Fruit fly (Drosophila melanogaster) whole organism, embryonic: ENCODE results near the gene CG33108.

ENCODE experiments used
- ATbp ChIP-seq: fragments of 200-800 bp; sonication (Bioruptor generic); optimal IDR thresholded peaks from 2 replicates; lab custom pipeline; 2017; ENCODE audit warnings: missing biosample characterization, mild to moderate bottlenecking, missing genetic modification characterization, missing genetic modification reagents
- Adf1 ChIP-seq: fragments of 200-800 bp; sonication (Bioruptor generic); IDR thresholded peaks from 2 replicates; pipeline ENCODE4 v1.3.6; 2022; ENCODE audit warnings: missing biosample characterization, missing genetic modification characterization
- Asciz ChIP-seq: fragments of 200-800 bp; sonication (Bioruptor generic); optimal IDR thresholded peaks from 2 replicates; lab custom pipeline; 2017; ENCODE audit warnings: missing biosample characterization, mild to moderate bottlenecking, missing genetic modification characterization, missing genetic modification reagents
- Awh ChIP-seq: fragments of 200-800 bp; sonication (Bioruptor generic); IDR thresholded peaks from 2 replicates; pipeline ENCODE4, ENCODE4 v1.3.6; 2022; ENCODE audit warnings: missing biosample characterization, missing genetic modification characterization
- CG10321 ChIP-seq: fragments of 200-800 bp; sonication (Bioruptor generic); IDR thresholded peaks from 2 replicates; pipeline ENCODE4 v1.3.6; 2022; ENCODE audit warnings: missing biosample characterization, missing genetic modification characterization
- CG12659 ChIP-seq: fragments of 200-800 bp; sonication (Bioruptor generic); optimal IDR thresholded peaks from 3 replicates; lab custom pipeline; 2017; ENCODE audit warnings: mild to moderate bottlenecking, missing biosample characterization, missing genetic modification reagents, missing genetic modification characterization
- CG13624 ChIP-seq: fragments of 200-800 bp; sonication (Bioruptor generic); optimal IDR thresholded peaks from 2 replicates; lab custom pipeline; 2016; ENCODE audit warnings: missing biosample characterization, missing genetic modification characterization
- CG15073 ChIP-seq: fragments of 200-800 bp; sonication (Bioruptor generic); optimal IDR thresholded peaks from 2 replicates; lab custom pipeline; 2016; ENCODE audit warnings: missing biosample characterization, missing genetic modification characterization
- CG1832 ChIP-seq: fragments of 200-800 bp; sonication (Bioruptor generic); optimal IDR thresholded peaks from 2 replicates; lab custom pipeline; 2017; ENCODE audit warnings: missing biosample characterization, mild to moderate bottlenecking, missing genetic modification characterization, inconsistent platforms
- CG2116 ChIP-seq: fragments of 200-800 bp; sonication (Bioruptor generic); optimal IDR thresholded peaks from 3 replicates; lab custom pipeline; 2018; ENCODE audit warnings: missing biosample characterization, mild to moderate bottlenecking, missing genetic modification characterization
- CG2120 ChIP-seq: fragments of 200-800 bp; sonication (Bioruptor generic); optimal IDR thresholded peaks from 3 replicates; lab custom pipeline; 2016; ENCODE audit warnings: missing biosample characterization, missing genetic modification characterization
- CG2678 ChIP-seq: fragments of 200-800 bp; sonication (Bioruptor generic); optimal IDR thresholded peaks from 3 replicates; lab custom pipeline; 2019; ENCODE audit warnings: missing biosample characterization, mild to moderate bottlenecking, missing genetic modification characterization, moderate library complexity
- CG30020 ChIP-seq: fragments of 200-800 bp; optimal IDR thresholded peaks from 2 replicates; lab custom pipeline; 2019; ENCODE audit warnings: missing biosample characterization, mild to moderate bottlenecking, missing genetic modification characterization, moderate library complexity
- CG31441 ChIP-seq: fragments of 200-800 bp; sonication (Bioruptor generic); IDR thresholded peaks from 2 replicates; pipeline ENCODE4 v1.3.6; 2022; ENCODE audit warnings: missing biosample characterization, missing genetic modification characterization
- CG32767 ChIP-seq: fragments of 200-800 bp; sonication (Bioruptor generic); IDR thresholded peaks from 2 replicates; pipeline ENCODE4 v1.3.6; 2022; ENCODE audit warnings: missing biosample characterization, missing genetic modification characterization
- CG3407 ChIP-seq: fragments of 200-800 bp; sonication (Bioruptor generic); optimal IDR thresholded peaks from 2 replicates; lab custom pipeline; 2018; ENCODE audit warnings: missing biosample characterization, mild to moderate bottlenecking, missing genetic modification characterization
- CG4424 ChIP-seq: fragments of 200-800 bp; sonication (Bioruptor generic); optimal IDR thresholded peaks from 3 replicates; lab custom pipeline; 2016; ENCODE audit warnings: missing biosample characterization, missing genetic modification characterization
- CG6254 ChIP-seq: fragments of 200-800 bp; sonication (Bioruptor generic); optimal IDR thresholded peaks from 3 replicates; lab custom pipeline; 2017; ENCODE audit warnings: mild to moderate bottlenecking, missing biosample characterization, missing genetic modification reagents, missing genetic modification characterization
- CG6765 ChIP-seq: fragments of 200-800 bp; sonication (Bioruptor generic); optimal IDR thresholded peaks from 3 replicates; lab custom pipeline; 2017; ENCODE audit warnings: missing biosample characterization, mild to moderate bottlenecking, missing genetic modification characterization
- CG6854 ChIP-seq: fragments of 200-800 bp; sonication (Bioruptor generic); optimal IDR thresholded peaks from 3 replicates; lab custom pipeline; 2017; ENCODE audit warnings: missing biosample characterization, mild to moderate bottlenecking, missing genetic modification characterization
- CG7372 ChIP-seq: fragments of 200-800 bp; sonication (Bioruptor generic); IDR thresholded peaks from 2 replicates; pipeline ENCODE4 v1.3.6; 2022; ENCODE audit warnings: missing biosample characterization, missing genetic modification characterization
- D19A ChIP-seq: fragments of 200-800 bp; optimal IDR thresholded peaks from 3 replicates; lab custom pipeline; 2019; ENCODE audit warnings: missing biosample characterization, mild to moderate bottlenecking, missing genetic modification characterization, moderate library complexity
- E2f1 ChIP-seq: fragments of 200-800 bp; sonication (Bioruptor generic); IDR thresholded peaks from 2 replicates; pipeline ENCODE4 v1.3.6; 2022; ENCODE audit warnings: missing biosample characterization, missing genetic modification characterization
- Hmr ChIP-seq: fragments of 200-800 bp; sonication (Bioruptor generic); optimal IDR thresholded peaks from 3 replicates; lab custom pipeline; 2017; ENCODE audit warnings: mild to moderate bottlenecking, missing biosample characterization, missing genetic modification reagents, missing genetic modification characterization
- Med ChIP-seq: fragments of 200-800 bp; sonication (Bioruptor generic); peaks from one replicate; lab custom pipeline; 2016; ENCODE audit warnings: missing biosample characterization, missing genetic modification characterization, mild to moderate bottlenecking, inconsistent platforms, moderate library complexity
- Mrtf ChIP-seq: fragments of 200-800 bp; sonication (Bioruptor generic); IDR thresholded peaks from 3 replicates; pipeline ENCODE4 v1.3.6; 2022; ENCODE audit warnings: missing biosample characterization, missing genetic modification characterization
- Pdp1 ChIP-seq, 2 experiments: fragments of 200-800 bp; sonication (Bioruptor generic); optimal IDR thresholded peaks; 3 replicates each; lab custom pipeline; 2016; ENCODE audit warnings: missing biosample characterization in 2 of 2, missing genetic modification characterization in 2 of 2, mild to moderate bottlenecking in 1 of 2, moderate library complexity in 1 of 2
- Side ChIP-seq: fragments of 200-800 bp; sonication (Bioruptor generic); optimal IDR thresholded peaks from 2 replicates; lab custom pipeline; 2016; ENCODE audit warnings: missing biosample characterization, missing genetic modification characterization
- Spps ChIP-seq: fragments of 200-800 bp; sonication (Bioruptor generic); optimal IDR thresholded peaks from 2 replicates; lab custom pipeline; 2018; ENCODE audit warnings: missing biosample characterization, mild to moderate bottlenecking, missing genetic modification characterization
- Ssrp ChIP-seq: fragments of 200-800 bp; sonication (Bioruptor generic); optimal IDR thresholded peaks from 2 replicates; lab custom pipeline; 2018; ENCODE audit warnings: missing biosample characterization, mild to moderate bottlenecking, missing genetic modification characterization, moderate library complexity
- Taf1 ChIP-seq: fragments of 200-800 bp; sonication (Bioruptor generic); IDR thresholded peaks from 2 replicates; pipeline ENCODE4 v1.3.6; 2022; ENCODE audit warnings: missing biosample characterization, missing genetic modification characterization
- Tbp ChIP-seq: fragments of >200 bp; optimal IDR thresholded peaks from 2 replicates; lab custom pipeline; 2018; ENCODE audit warnings: missing biosample characterization, missing genetic modification characterization
- ac ChIP-seq: fragments of 200-800 bp; sonication (Bioruptor generic); optimal IDR thresholded peaks from 3 replicates; lab custom pipeline; 2017; ENCODE audit warnings: missing biosample characterization, mild to moderate bottlenecking, missing genetic modification characterization
- chinmo ChIP-seq: fragments of 200-800 bp; sonication (Bioruptor generic); IDR thresholded peaks from 4 replicates; pipeline ENCODE4 v1.3.6; 2022; ENCODE audit warnings: missing biosample characterization, missing genetic modification characterization; ENCODE audit not compliant: partially characterized antibody
- dimm ChIP-seq: fragments of 200-800 bp; sonication (Bioruptor generic); IDR thresholded peaks from 2 replicates; pipeline ENCODE4 v1.3.6; 2022; ENCODE audit warnings: missing biosample characterization, missing genetic modification characterization
- fd64A ChIP-seq: fragments of 200-800 bp; sonication (Bioruptor generic); optimal IDR thresholded peaks from 3 replicates; lab custom pipeline; 2018; ENCODE audit warnings: missing biosample characterization, mild to moderate bottlenecking, missing genetic modification characterization
- gfzf ChIP-seq: fragments of 200-800 bp; sonication (Bioruptor generic); optimal IDR thresholded peaks from 2 replicates; lab custom pipeline; 2016; ENCODE audit warnings: missing biosample characterization, mild to moderate bottlenecking, missing genetic modification characterization, moderate library complexity
- ind ChIP-seq: fragments of 200-800 bp; sonication (Bioruptor generic); optimal IDR thresholded peaks from 3 replicates; lab custom pipeline; 2016; ENCODE audit warnings: missing biosample characterization, missing genetic modification characterization
- mirr ChIP-seq: fragments of 200-800 bp; sonication (Bioruptor generic); optimal IDR thresholded peaks from 3 replicates; lab custom pipeline; 2018; ENCODE audit warnings: missing biosample characterization, mild to moderate bottlenecking, missing genetic modification characterization
- nerfin-2 ChIP-seq: fragments of 200-800 bp; sonication (Bioruptor generic); IDR thresholded peaks from 2 replicates; pipeline ENCODE4 v1.3.6; 2022; ENCODE audit warnings: missing biosample characterization, missing genetic modification characterization; ENCODE audit not compliant: partially characterized antibody
- nmo ChIP-seq: fragments of 200-800 bp; sonication (Bioruptor generic); optimal IDR thresholded peaks from 2 replicates; lab custom pipeline; 2018; ENCODE audit warnings: missing biosample characterization, mild to moderate bottlenecking, missing genetic modification characterization, moderate library complexity
- pho ChIP-seq: fragments of 200-800 bp; sonication (Bioruptor generic); optimal IDR thresholded peaks from 2 replicates; lab custom pipeline; 2016; ENCODE audit warnings: missing biosample characterization, missing genetic modification characterization
- phol ChIP-seq: fragments of 200-800 bp; sonication (Bioruptor generic); optimal IDR thresholded peaks from 3 replicates; lab custom pipeline; 2018; ENCODE audit warnings: missing biosample characterization, mild to moderate bottlenecking, missing genetic modification characterization, moderate library complexity
- ranshi ChIP-seq: fragments of 200-800 bp; sonication (Bioruptor generic); IDR thresholded peaks from 2 replicates; pipeline ENCODE4 v1.3.6; 2022; ENCODE audit warnings: missing biosample characterization, missing genetic modification characterization
- sc ChIP-seq, 3 experiments: fragments of >200 bp in 2 of 3; fragments of 200-800 bp in 1 of 3; sonication (Bioruptor generic) in 1 of 3; optimal IDR thresholded peaks; 2 replicates in 2 of 3; 3 replicates in 1 of 3; lab custom pipeline; 2017; ENCODE audit warnings: mild to moderate bottlenecking in 1 of 3, missing biosample characterization in 1 of 3, missing genetic modification characterization in 1 of 3, missing genetic modification reagents in 1 of 3
- sna ChIP-seq: fragments of 200-800 bp; sonication (Bioruptor generic); IDR thresholded peaks from 2 replicates; pipeline ENCODE4 v1.3.6; 2022; ENCODE audit warnings: missing biosample characterization, missing genetic modification characterization; ENCODE audit not compliant: partially characterized antibody
- tna ChIP-seq: fragments of 200-800 bp; sonication (Bioruptor generic); IDR thresholded peaks from 2 replicates; pipeline ENCODE4 v1.3.6; 2022; ENCODE audit warnings: missing biosample characterization, missing genetic modification characterization; ENCODE audit not compliant: partially characterized antibody
- vfl ChIP-seq: fragments of 200-800 bp; sonication (Bioruptor generic); optimal IDR thresholded peaks from 2 replicates; lab custom pipeline; 2016; ENCODE audit warnings: missing biosample characterization, missing genetic modification characterization
- z ChIP-seq: fragments of 200-800 bp; sonication (Bioruptor generic); IDR thresholded peaks from 3 replicates; pipeline ENCODE4 v1.3.6; 2022; ENCODE audit warnings: missing biosample characterization, missing genetic modification characterization
- zf30C ChIP-seq: fragments of 200-800 bp; sonication (Bioruptor generic); optimal IDR thresholded peaks from 3 replicates; lab custom pipeline; 2018; ENCODE audit warnings: missing biosample characterization, mild to moderate bottlenecking, missing genetic modification characterization

CG33108 gene

dm6 chr3R:23969449-23969848 is 26.0 kb upstream of the CG33108 start (continued):
- TF ChIP-seq CG2120 = no peak
- TF ChIP-seq CG4424 = peak; percentile 28
- no peak for TF ChIP-seq z
- no peak for TF ChIP-seq Pdp1 (GFP tag; optimal IDR thresholded peaks at IDR 0.05; lab: Kevin White, UChicago)
- peak; percentile 46; the same call in 1 of the 2 replicates for TF ChIP-seq Awh (GFP tag; lab: Robert Waterston, UW)
- no peak for TF ChIP-seq ac
- no peak; the same call in 2 of the 3 replicates for TF ChIP-seq Mrtf (GFP tag; lab: Robert Waterston, UW)
- no peak for TF ChIP-seq zf30C (GFP tag; lab: Kevin White, UChicago)
- TF ChIP-seq ATbp (GFP tag; lab: Kevin White, UChicago) = peak; percentile 56
- no peak for TF ChIP-seq CG15073 (GFP tag; lab: Kevin White, UChicago)
- peak; percentile 53 for TF ChIP-seq CG12659 (GFP tag; lab: Kevin White, UChicago)
- peak; percentile 65 for TF ChIP-seq Med (GFP tag; lab: Kevin White, UChicago)
- no peak for TF ChIP-seq Spps (tag; lab: Kevin White, UChicago)
- no peak for TF ChIP-seq Adf1
- peak; percentile 32 for TF ChIP-seq CG3407 (GFP tag; lab: Kevin White, UChicago)
- TF ChIP-seq nerfin-2 = no peak
- no peak for TF ChIP-seq Taf1 (GFP tag; lab: Robert Waterston, UW)
- peak; percentile 78 for TF ChIP-seq CG2678
- no peak for TF ChIP-seq CG1832 (GFP tag; lab: Kevin White, UChicago)
- TF ChIP-seq vfl (GFP tag; lab: Kevin White, UChicago) = no peak
- no peak for TF ChIP-seq sna
- no peak for TF ChIP-seq sc (optimal IDR thresholded peaks at IDR 0.05; lab: Kevin White, UChicago)
- TF ChIP-seq sc (GFP tag; optimal IDR thresholded peaks at IDR 0.05; lab: Kevin White, UChicago) = peak; percentile 20
- no peak for TF ChIP-seq Tbp
- TF ChIP-seq tna (GFP tag; lab: Robert Waterston, UW) = no peak
- TF ChIP-seq mirr = no peak
- peak; percentile 48 for TF ChIP-seq nmo (GFP tag; lab: Kevin White, UChicago)
- no peak for TF ChIP-seq dimm (GFP tag; lab: Robert Waterston, UW)
- TF ChIP-seq Ssrp (tag; lab: Kevin White, UChicago) = peak; percentile 51
- peak; percentile 62 for TF ChIP-seq Hmr (GFP tag; lab: Kevin White, UChicago)
- TF ChIP-seq Side (GFP tag; lab: Kevin White, UChicago) = no peak
- TF ChIP-seq ind (GFP tag; lab: Kevin White, UChicago) = peak; percentile 26
- TF ChIP-seq CG13624 (GFP tag; lab: Kevin White, UChicago) = no peak
- no peak for TF ChIP-seq CG6254
- TF ChIP-seq pho (GFP tag; lab: Kevin White, UChicago) = no peak
- no peak for TF ChIP-seq Asciz
- no peak for TF ChIP-seq CG6765 (GFP tag; lab: Kevin White, UChicago)
- TF ChIP-seq chinmo (GFP tag; lab: Robert Waterston, UW) = no peak
- TF ChIP-seq ranshi (GFP tag; lab: Robert Waterston, UW) = peak; percentile 26; the same call in 1 of the 2 replicates
- no peak for TF ChIP-seq CG10321 (GFP tag; lab: Robert Waterston, UW)
- TF ChIP-seq phol (tag; lab: Kevin White, UChicago) = peak; percentile 55
- peak; percentile 42; the same call in 1 of the 2 replicates for TF ChIP-seq CG32767
- no peak for TF ChIP-seq CG2116 (GFP tag; lab: Kevin White, UChicago)
- no peak for TF ChIP-seq fd64A (GFP tag; lab: Kevin White, UChicago)
- TF ChIP-seq CG6854 (GFP tag; lab: Kevin White, UChicago) = no peak
- no peak for TF ChIP-seq CG7372
- TF ChIP-seq D19A (tag; lab: Kevin White, UChicago) = peak; percentile 95
- TF ChIP-seq E2f1 (GFP tag; lab: Robert Waterston, UW) = 0 out of 2 replicates have a peak, but pooled peaks have one; percentile 25
- TF ChIP-seq CG31441 (GFP tag; lab: Robert Waterston, UW) = peak; percentile 61
- TF ChIP-seq gfzf (GFP tag; lab: Kevin White, UChicago) = no peak
- no peak for TF ChIP-seq CG30020 (tag; lab: Kevin White, UChicago)
